Worm (Caenorhabditis elegans) whole organism, L2 larva: Measurements from ENCODE around the gene Y37E11AL.12.

Experiments
- C34F6.9 ChIP-seq: fragments of 150-350 bp; optimal IDR thresholded peaks from 2 replicates; lab custom pipeline; 2014; ENCODE audit warnings: missing biosample characterization, missing genetic modification characterization
- F13H6.1 ChIP-seq: sonication (generic microtip); optimal IDR thresholded peaks from 2 replicates; lab custom pipeline; 2016; ENCODE audit warnings: missing genetic modification characterization, missing compliant biosample characterization
- ZK546.5 ChIP-seq: sonication (generic microtip); optimal IDR thresholded peaks from 2 replicates; lab custom pipeline; 2017; ENCODE audit warnings: missing biosample characterization, missing genetic modification characterization
- alr-1 ChIP-seq: fragments of 150-350 bp; optimal IDR thresholded peaks from 2 replicates; lab custom pipeline; 2014; ENCODE audit warnings: missing biosample characterization, missing genetic modification characterization
- aly-2 ChIP-seq: fragments of 150-350 bp; optimal IDR thresholded peaks from 2 replicates; lab custom pipeline; 2014; ENCODE audit warnings: missing biosample characterization, missing genetic modification characterization
- ama-1 ChIP-seq: fragments of 150-350 bp; optimal IDR thresholded peaks from 2 replicates; lab custom pipeline; 2018; ENCODE audit warnings: inconsistent platforms
- blmp-1 ChIP-seq: sonication (generic microtip); optimal IDR thresholded peaks from 2 replicates; lab custom pipeline; 2017; ENCODE audit warnings: missing genetic modification characterization, mild to moderate bottlenecking, missing compliant biosample characterization, antibody characterized with exemption, moderate library complexity; ENCODE audit not compliant: insufficient read depth
- ceh-16 ChIP-seq: fragments of 150-350 bp; optimal IDR thresholded peaks from 2 replicates; lab custom pipeline; 2014; ENCODE audit warnings: missing biosample characterization, missing genetic modification characterization
- ceh-82 ChIP-seq: fragments of 150-350 bp; optimal IDR thresholded peaks from 2 replicates; lab custom pipeline; 2014; ENCODE audit warnings: missing biosample characterization, missing genetic modification characterization
- crh-2 ChIP-seq: sonication (generic microtip); optimal IDR thresholded peaks from 2 replicates; lab custom pipeline; 2017; ENCODE audit warnings: missing biosample characterization, missing genetic modification characterization
- dmd-4 ChIP-seq: sonication (generic microtip); optimal IDR thresholded peaks from 2 replicates; lab custom pipeline; 2017; ENCODE audit warnings: missing biosample characterization, missing genetic modification characterization
- egl-27 ChIP-seq: sonication (generic microtip); optimal IDR thresholded peaks from 3 replicates; lab custom pipeline; 2017; ENCODE audit warnings: missing biosample characterization, missing genetic modification reagents, missing genetic modification characterization
- elt-1 ChIP-seq: fragments of 150-350 bp; optimal IDR thresholded peaks from 2 replicates; lab custom pipeline; 2014; ENCODE audit warnings: missing biosample characterization, missing genetic modification characterization
- elt-3 ChIP-seq: sonication (generic microtip); optimal IDR thresholded peaks from 2 replicates; lab custom pipeline; 2017; ENCODE audit warnings: missing biosample characterization, missing genetic modification characterization
- fos-1 ChIP-seq: fragments of 150-350 bp; optimal IDR thresholded peaks from 2 replicates; lab custom pipeline; 2014; ENCODE audit warnings: missing biosample characterization, missing genetic modification characterization
- gmeb-1 ChIP-seq: fragments of 150-350 bp; optimal IDR thresholded peaks from 2 replicates; lab custom pipeline; 2014; ENCODE audit warnings: missing biosample characterization, missing genetic modification characterization
- lin-11 ChIP-seq: fragments of 150-350 bp; sonication (generic microtip); optimal IDR thresholded peaks from 2 replicates; lab custom pipeline; 2014; ENCODE audit warnings: missing biosample characterization, missing genetic modification characterization, inconsistent platforms, mixed read lengths
- lin-13 ChIP-seq: fragments of 150-350 bp; optimal IDR thresholded peaks from 2 replicates; lab custom pipeline; 2014; ENCODE audit warnings: missing biosample characterization, missing genetic modification reagents, missing genetic modification characterization
- lin-39 ChIP-seq: fragments of 150-350 bp; optimal IDR thresholded peaks from 2 replicates; lab custom pipeline; 2014; ENCODE audit warnings: missing biosample characterization, missing genetic modification reagents, missing genetic modification characterization
- lsy-2 ChIP-seq, 2 experiments: fragments of 150-350 bp in 1 of 2; sonication (generic microtip) in 1 of 2; optimal IDR thresholded peaks; 2 replicates each; lab custom pipeline; 2014 to 2017; ENCODE audit warnings: missing biosample characterization in 2 of 2, missing genetic modification characterization in 2 of 2
- mab-5 ChIP-seq: fragments of 150-350 bp; optimal IDR thresholded peaks from 2 replicates; lab custom pipeline; 2014; ENCODE audit warnings: missing biosample characterization, missing genetic modification characterization
- mbf-1 ChIP-seq: sonication (generic microtip); optimal IDR thresholded peaks from 2 replicates; lab custom pipeline; 2017; ENCODE audit warnings: missing biosample characterization, missing genetic modification characterization
- nhr-10 ChIP-seq: sonication (generic microtip); optimal IDR thresholded peaks from 2 replicates; lab custom pipeline; 2017; ENCODE audit warnings: missing biosample characterization, missing genetic modification characterization
- nhr-11 ChIP-seq: fragments of 150-350 bp; optimal IDR thresholded peaks from 2 replicates; lab custom pipeline; 2014; ENCODE audit warnings: missing biosample characterization, missing genetic modification characterization
- nhr-12 ChIP-seq: fragments of 150-350 bp; optimal IDR thresholded peaks from 2 replicates; lab custom pipeline; 2014; ENCODE audit warnings: missing biosample characterization, missing genetic modification characterization
- nhr-129 ChIP-seq: fragments of 150-350 bp; optimal IDR thresholded peaks from 2 replicates; lab custom pipeline; 2014; ENCODE audit warnings: missing biosample characterization, missing genetic modification characterization
- nhr-21 ChIP-seq: fragments of 150-350 bp; optimal IDR thresholded peaks from 2 replicates; lab custom pipeline; 2014; ENCODE audit warnings: missing biosample characterization, missing genetic modification characterization
- nhr-23 ChIP-seq: fragments of 150-350 bp; optimal IDR thresholded peaks from 2 replicates; lab custom pipeline; 2014; ENCODE audit warnings: missing biosample characterization, missing genetic modification reagents, missing genetic modification characterization
- nhr-237 ChIP-seq: fragments of 150-350 bp; optimal IDR thresholded peaks from 2 replicates; lab custom pipeline; 2014; ENCODE audit warnings: missing biosample characterization, missing genetic modification characterization
- nhr-25 ChIP-seq: fragments of 150-350 bp; sonication (generic microtip); optimal IDR thresholded peaks from 3 replicates; lab custom pipeline; 2014; ENCODE audit warnings: missing biosample characterization, missing genetic modification characterization
- nhr-6 ChIP-seq: fragments of 150-350 bp; optimal IDR thresholded peaks from 2 replicates; lab custom pipeline; 2014; ENCODE audit warnings: missing biosample characterization, missing genetic modification characterization
- nhr-77 ChIP-seq: fragments of 150-350 bp; optimal IDR thresholded peaks from 2 replicates; lab custom pipeline; 2014; ENCODE audit warnings: missing biosample characterization, missing genetic modification characterization
- peb-1 ChIP-seq: fragments of 150-350 bp; optimal IDR thresholded peaks from 2 replicates; lab custom pipeline; 2014; ENCODE audit warnings: missing biosample characterization, missing genetic modification characterization
- sem-4 ChIP-seq: fragments of 150-350 bp; optimal IDR thresholded peaks from 2 replicates; lab custom pipeline; 2014; ENCODE audit warnings: missing biosample characterization, missing genetic modification reagents, missing genetic modification characterization
- skn-1 ChIP-seq: sonication (generic microtip); optimal IDR thresholded peaks from 2 replicates; lab custom pipeline; 2017; ENCODE audit warnings: missing biosample characterization, missing genetic modification characterization
- sma-3 ChIP-seq: sonication (generic microtip); optimal IDR thresholded peaks from 2 replicates; lab custom pipeline; 2016; ENCODE audit warnings: missing genetic modification reagents, missing genetic modification characterization, missing compliant biosample characterization
- sma-9 ChIP-seq, 2 experiments: fragments of 150-350 bp in 1 of 2; sonication (generic microtip) in 1 of 2; optimal IDR thresholded peaks; 2 replicates each; lab custom pipeline; 2014 to 2016; ENCODE audit warnings: missing genetic modification characterization in 2 of 2, mild to moderate bottlenecking in 1 of 2, missing biosample characterization in 1 of 2, missing compliant biosample characterization in 1 of 2, missing genetic modification reagents in 1 of 2, moderate library complexity in 1 of 2
- snpc-4 ChIP-seq: fragments of 150-350 bp; optimal IDR thresholded peaks from 2 replicates; lab custom pipeline; 2014; ENCODE audit warnings: missing biosample characterization, missing genetic modification characterization
- unc-39 ChIP-seq: fragments of 150-350 bp; optimal IDR thresholded peaks from 2 replicates; lab custom pipeline; 2014; ENCODE audit warnings: missing biosample characterization, missing genetic modification characterization
- unc-55 ChIP-seq: fragments of 150-350 bp; sonication (generic microtip); optimal IDR thresholded peaks from 3 replicates; lab custom pipeline; 2014; ENCODE audit warnings: missing biosample characterization, missing genetic modification reagents, missing genetic modification characterization
- zag-1 ChIP-seq: fragments of 150-350 bp; optimal IDR thresholded peaks from 2 replicates; lab custom pipeline; 2014; ENCODE audit warnings: missing biosample characterization, missing genetic modification characterization
- ztf-1 ChIP-seq: fragments of 200-800 bp; sonication (Bioruptor generic); conservative IDR thresholded peaks from 2 replicates; pipeline ENCODE4 v1.3.6; 2022; ENCODE audit warnings: missing genetic modification characterization, missing compliant biosample characterization
- ztf-11 ChIP-seq: sonication (generic microtip); optimal IDR thresholded peaks from 2 replicates; lab custom pipeline; 2017; ENCODE audit warnings: missing biosample characterization, missing genetic modification characterization
- ztf-4 ChIP-seq: fragments of 150-350 bp; optimal IDR thresholded peaks from 2 replicates; lab custom pipeline; 2014; ENCODE audit warnings: missing biosample characterization, missing genetic modification characterization

Y37E11AL.12 gene

DNA sequence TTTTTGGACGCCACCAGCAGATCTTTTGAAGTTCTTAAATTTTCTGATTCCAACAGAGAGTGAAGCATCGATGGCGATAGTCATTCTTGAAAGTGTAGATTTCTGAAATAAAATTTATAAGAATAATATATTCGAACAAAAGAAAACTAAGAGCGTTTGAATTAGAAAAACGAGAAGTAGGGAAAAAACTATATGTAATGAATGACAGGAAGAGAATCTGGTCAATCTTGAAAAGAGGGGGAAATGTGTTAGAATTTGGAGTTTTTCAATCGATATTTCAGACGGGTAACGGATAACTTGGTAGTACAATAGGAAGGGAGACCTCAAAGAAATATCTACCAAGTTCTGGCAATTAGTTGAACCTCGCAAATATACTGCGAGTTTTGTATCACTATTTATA lies 1.2 kb downstream of the Y37E11AL.12 start, which contains the start of gene Y37E11AL.9:
Gene Y37E11AL.9, minus strand, starts transcription at position 101 of the 400 bp plus-strand sequence.
- TF ChIP-seq fos-1 (tag; lab: Kevin White, UChicago) (no peak), elt-1 (no peak), blmp-1 (no peak), nhr-23 (tag; lab: Kevin White, UChicago) (no peak), sma-3 (GFP tag; lab: Kevin White, UChicago) (no peak), mab-5 (tag; lab: Kevin White, UChicago) (no peak), gmeb-1 (no peak), unc-55 (GFP tag; lab: Kevin White, UChicago) (no peak), ZK546.5 (tag; lab: Kevin White, UChicago) (no peak), ama-1 (lab: Kevin White, UChicago) (no peak), nhr-6 (no peak), ceh-82 (tag; lab: Kevin White, UChicago) (no peak), peb-1 (tag; lab: Kevin White, UChicago) (no peak), ztf-1 (GFP tag; lab: Robert Waterston, UW) (no peak), nhr-21 (no peak), nhr-10 (tag; lab: Kevin White, UChicago) (no peak), dmd-4 (tag; lab: Kevin White, UChicago) (no peak), lin-39 (tag; lab: Kevin White, UChicago) (no peak), nhr-12 (no peak), skn-1 (tag; lab: Kevin White, UChicago) (no peak)

DNA sequence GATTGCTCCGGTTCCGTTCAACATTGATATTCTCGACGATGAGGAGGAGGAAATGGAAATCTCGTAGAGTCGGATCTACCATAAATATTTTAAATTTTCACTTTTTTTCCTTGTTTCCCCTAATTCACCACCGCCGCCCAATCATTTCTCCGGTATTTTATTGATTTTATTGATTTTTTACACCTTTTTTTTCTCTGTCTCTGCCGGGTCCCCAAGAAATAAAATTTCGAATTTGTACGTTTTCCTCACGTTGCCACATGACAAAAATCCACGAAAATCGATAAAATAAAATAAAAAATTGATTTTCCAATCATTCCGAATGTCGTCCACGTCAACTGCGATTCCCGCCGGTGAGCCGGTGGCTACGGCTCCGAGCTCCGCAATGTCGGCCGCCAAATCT lies 3.6 kb downstream of the Y37E11AL.12 start, which contains the start of gene Y37E11AL.2:
Gene Y37E11AL.2, plus strand, starts transcription at position 301 of the 400 bp plus-strand sequence.
- TF ChIP-seq nhr-129 (tag; lab: Kevin White, UChicago) = no peak
- TF ChIP-seq ceh-16 (tag; lab: Kevin White, UChicago) = no peak
- TF ChIP-seq gmeb-1 = no peak
- TF ChIP-seq blmp-1 = no peak
- no peak for TF ChIP-seq F13H6.1 (tag; lab: Kevin White, UChicago)
- TF ChIP-seq zag-1 (tag; lab: Kevin White, UChicago) = no peak
- TF ChIP-seq nhr-12 = no peak
- no peak for TF ChIP-seq C34F6.9
- no peak for TF ChIP-seq nhr-23 (tag; lab: Kevin White, UChicago)
- TF ChIP-seq nhr-25 = no peak
- TF ChIP-seq elt-1 = no peak
- TF ChIP-seq ZK546.5 (tag; lab: Kevin White, UChicago) = no peak
- no peak for TF ChIP-seq nhr-21
- TF ChIP-seq nhr-11 = no peak
- no peak for TF ChIP-seq unc-39 (tag; lab: Kevin White, UChicago)
- TF ChIP-seq sma-3 (GFP tag; lab: Kevin White, UChicago) = no peak
- no peak for TF ChIP-seq sem-4 (tag; lab: Kevin White, UChicago)
- TF ChIP-seq, all 48 proteins: peak for 0

- no peak for TF ChIP-seq peb-1 (tag; lab: Kevin White, UChicago)
- TF ChIP-seq elt-3 = no peak
- peak; percentile 1 for TF ChIP-seq F13H6.1 (tag; lab: Kevin White, UChicago)
- peak; percentile 61 to 77 for TF ChIP-seq lsy-2 (tag; optimal IDR thresholded peaks at IDR 0.05; lab: Kevin White, UChicago)
- peak; percentile 93 for TF ChIP-seq gmeb-1
- TF ChIP-seq ztf-4 (tag; lab: Kevin White, UChicago) = no peak
- no peak for TF ChIP-seq nhr-237 (tag; lab: Kevin White, UChicago)
- no peak for TF ChIP-seq ceh-16 (tag; lab: Kevin White, UChicago)
- no peak for TF ChIP-seq nhr-11
- TF ChIP-seq lin-13 (GFP tag; lab: Kevin White, UChicago) = peak; percentile 50
- no peak for TF ChIP-seq ama-1 (lab: Kevin White, UChicago)
- TF ChIP-seq dmd-4 (tag; lab: Kevin White, UChicago) = no peak
- peak; percentile 73 for TF ChIP-seq C34F6.9
- no peak for TF ChIP-seq sem-4 (tag; lab: Kevin White, UChicago)
- no peak for TF ChIP-seq ceh-82 (tag; lab: Kevin White, UChicago)
- TF ChIP-seq ZK546.5 (tag; lab: Kevin White, UChicago) = no peak
- peak; percentile 74 for TF ChIP-seq unc-55 (GFP tag; lab: Kevin White, UChicago)
- no peak for TF ChIP-seq sma-9 (GFP tag; optimal IDR thresholded peaks at IDR 0.05; lab: Kevin White, UChicago)
- TF ChIP-seq sma-9 (tag; optimal IDR thresholded peaks at IDR 0.05; lab: Kevin White, UChicago) = no peak
- no peak for TF ChIP-seq lin-39 (tag; lab: Kevin White, UChicago)
- peak; percentile 52 for TF ChIP-seq crh-2 (tag; lab: Kevin White, UChicago)
- TF ChIP-seq skn-1 (tag; lab: Kevin White, UChicago) = no peak
- no peak for TF ChIP-seq nhr-23 (tag; lab: Kevin White, UChicago)
- no peak for TF ChIP-seq nhr-12
- no peak for TF ChIP-seq nhr-77 (tag; lab: Kevin White, UChicago)
- TF ChIP-seq mbf-1 (tag; lab: Kevin White, UChicago) = no peak
- no peak for TF ChIP-seq blmp-1
- peak; percentile 33 for TF ChIP-seq nhr-129 (tag; lab: Kevin White, UChicago)
- TF ChIP-seq ztf-1 (GFP tag; lab: Robert Waterston, UW) = no peak
- TF ChIP-seq ztf-11 (tag; lab: Kevin White, UChicago) = no peak
- no peak for TF ChIP-seq mab-5 (tag; lab: Kevin White, UChicago)
- peak; percentile 43 for TF ChIP-seq lin-11
- TF ChIP-seq elt-1 = no peak
- TF ChIP-seq egl-27 (tag; lab: Kevin White, UChicago) = no peak
- TF ChIP-seq nhr-10 (tag; lab: Kevin White, UChicago) = no peak
- no peak for TF ChIP-seq alr-1 (tag; lab: Kevin White, UChicago)
- TF ChIP-seq unc-39 (tag; lab: Kevin White, UChicago) = no peak
- no peak for TF ChIP-seq zag-1 (tag; lab: Kevin White, UChicago)
- TF ChIP-seq aly-2 (tag; lab: Kevin White, UChicago) = no peak
- TF ChIP-seq snpc-4 (tag; lab: Kevin White, UChicago) = no peak
- no peak for TF ChIP-seq nhr-21
- TF ChIP-seq nhr-25 = peak; percentile 14
- peak; percentile 54 for TF ChIP-seq sma-3 (GFP tag; lab: Kevin White, UChicago)
These were observed 7.2 kb downstream of the Y37E11AL.12 start, which contains the start of the genes taf-6.2 and Y37E11AL.3 for ce11 chrIV:3694638-3695037. Gene taf-6.2, minus strand, starts transcription at chrIV:3694733. Gene Y37E11AL.3, plus strand, starts transcription at chrIV:3694935.
